Fruit fly (Drosophila melanogaster) whole organism, embryonic: Measurements from ENCODE around the gene Bx42.
A peak's percentile ranks its signal among the peaks of the same experiment; 100 is the strongest.

Experiments
- Ada2b ChIP-seq: fragments of 200-800 bp; sonication (Bioruptor generic); IDR thresholded peaks from 2 replicates; pipeline ENCODE4 v1.3.6; 2022; ENCODE audit warnings: missing biosample characterization, missing genetic modification characterization
- B-H1 ChIP-seq: fragments of 200-800 bp; sonication (Bioruptor generic); IDR thresholded peaks from 3 replicates; pipeline ENCODE4 v1.3.6; 2022; ENCODE audit warnings: missing biosample characterization, missing genetic modification characterization
- Bdp1 ChIP-seq: fragments of 200-800 bp; sonication (Bioruptor generic); optimal IDR thresholded peaks from 3 replicates; lab custom pipeline; 2016; ENCODE audit warnings: missing biosample characterization, missing genetic modification characterization
- CG10431 ChIP-seq: fragments of 200-800 bp; sonication (Bioruptor generic); optimal IDR thresholded peaks from 3 replicates; lab custom pipeline; 2018; ENCODE audit warnings: missing biosample characterization, mild to moderate bottlenecking, missing genetic modification characterization
- CG11696 ChIP-seq: fragments of 200-800 bp; sonication (Bioruptor generic); IDR thresholded peaks from 2 replicates; pipeline ENCODE4 v1.3.6; 2022; ENCODE audit warnings: missing biosample characterization, missing genetic modification characterization
- CG12219 ChIP-seq: fragments of 200-800 bp; sonication (Bioruptor generic); optimal IDR thresholded peaks from 3 replicates; lab custom pipeline; 2018; ENCODE audit warnings: missing biosample characterization, mild to moderate bottlenecking, missing genetic modification characterization
- CG1233 ChIP-seq: fragments of 200-800 bp; sonication (Bioruptor generic); optimal IDR thresholded peaks from 4 replicates; lab custom pipeline; 2018; ENCODE audit warnings: missing biosample characterization, mild to moderate bottlenecking, missing genetic modification characterization
- CG14667 ChIP-seq: fragments of 200-800 bp; sonication (Bioruptor generic); IDR thresholded peaks from 2 replicates; pipeline ENCODE4 v1.3.6; 2022; ENCODE audit warnings: missing biosample characterization, missing genetic modification characterization
- CG1603 ChIP-seq: fragments of 200-800 bp; sonication (Bioruptor generic); optimal IDR thresholded peaks from 2 replicates; lab custom pipeline; 2019; ENCODE audit warnings: missing biosample characterization, mild to moderate bottlenecking, missing genetic modification characterization, moderate library complexity
- CG17385 ChIP-seq: fragments of 200-800 bp; sonication (Bioruptor generic); optimal IDR thresholded peaks from 3 replicates; lab custom pipeline; 2018; ENCODE audit warnings: missing biosample characterization, mild to moderate bottlenecking, missing genetic modification characterization
- CG17612 ChIP-seq: fragments of 200-800 bp; sonication (Bioruptor generic); IDR thresholded peaks from 2 replicates; pipeline ENCODE4 v1.3.6; 2022; ENCODE audit warnings: missing biosample characterization, missing genetic modification characterization
- CG31224 ChIP-seq: fragments of 200-800 bp; sonication (Bioruptor generic); IDR thresholded peaks from 2 replicates; pipeline ENCODE4 v1.3.6; 2022; ENCODE audit warnings: missing biosample characterization, missing genetic modification characterization
- CG32532 ChIP-seq: fragments of 200-800 bp; sonication (Bioruptor generic); IDR thresholded peaks from 2 replicates; pipeline ENCODE4 v1.3.6; 2022; ENCODE audit warnings: missing biosample characterization, missing genetic modification characterization
- CG3407 ChIP-seq: fragments of 200-800 bp; sonication (Bioruptor generic); optimal IDR thresholded peaks from 2 replicates; lab custom pipeline; 2018; ENCODE audit warnings: missing biosample characterization, mild to moderate bottlenecking, missing genetic modification characterization
- CG42726 ChIP-seq: fragments of 200-800 bp; sonication (Bioruptor generic); IDR thresholded peaks from 2 replicates; pipeline ENCODE4 v1.3.6; 2022; ENCODE audit warnings: missing biosample characterization, missing genetic modification characterization; ENCODE audit not compliant: partially characterized antibody
- CG4820 ChIP-seq: fragments of 200-800 bp; sonication (Bioruptor generic); optimal IDR thresholded peaks from 3 replicates; lab custom pipeline; 2016; ENCODE audit warnings: missing biosample characterization, missing genetic modification characterization
- CG6683 ChIP-seq: fragments of 200-800 bp; sonication (Bioruptor generic); optimal IDR thresholded peaks from 2 replicates; lab custom pipeline; 2017; ENCODE audit warnings: missing biosample characterization, mild to moderate bottlenecking, missing genetic modification characterization, missing genetic modification reagents
- CG7271 ChIP-seq: fragments of 200-800 bp; sonication (Bioruptor generic); optimal IDR thresholded peaks from 2 replicates; lab custom pipeline; 2018; ENCODE audit warnings: missing biosample characterization, mild to moderate bottlenecking, missing genetic modification characterization, moderate library complexity
- CG7556 ChIP-seq: fragments of 200-800 bp; sonication (Bioruptor generic); optimal IDR thresholded peaks from 2 replicates; lab custom pipeline; 2017; ENCODE audit warnings: missing biosample characterization, mild to moderate bottlenecking, missing genetic modification characterization
- CG7786 ChIP-seq: fragments of 200-800 bp; sonication (Bioruptor generic); optimal IDR thresholded peaks from 2 replicates; lab custom pipeline; 2016; ENCODE audit warnings: missing biosample characterization, missing genetic modification characterization
- CG8281 ChIP-seq: fragments of 200-800 bp; sonication (Bioruptor generic); optimal IDR thresholded peaks from 2 replicates; lab custom pipeline; 2018; ENCODE audit warnings: missing biosample characterization, mild to moderate bottlenecking, missing genetic modification characterization, moderate library complexity
- CoRest ChIP-seq: fragments of 200-800 bp; sonication (Bioruptor generic); optimal IDR thresholded peaks from 3 replicates; lab custom pipeline; 2018; ENCODE audit warnings: missing biosample characterization, mild to moderate bottlenecking, missing genetic modification characterization, moderate library complexity
- CrebB ChIP-seq: fragments of 200-800 bp; sonication (Bioruptor generic); optimal IDR thresholded peaks from 3 replicates; lab custom pipeline; 2018; ENCODE audit warnings: missing biosample characterization, mild to moderate bottlenecking, missing genetic modification characterization
- Dad ChIP-seq: fragments of 200-800 bp; sonication (Bioruptor generic); optimal IDR thresholded peaks from 3 replicates; lab custom pipeline; 2016; ENCODE audit warnings: missing biosample characterization, missing genetic modification characterization
- Dll ChIP-seq: fragments of 200-800 bp; sonication (Bioruptor generic); IDR thresholded peaks from 4 replicates; pipeline ENCODE4 v1.3.6; 2022; ENCODE audit warnings: missing biosample characterization, missing genetic modification characterization; ENCODE audit not compliant: partially characterized antibody
- Fer2 ChIP-seq: fragments of 200-800 bp; sonication (Bioruptor generic); optimal IDR thresholded peaks from 2 replicates; lab custom pipeline; 2018; ENCODE audit warnings: missing biosample characterization, mild to moderate bottlenecking, missing genetic modification characterization, moderate library complexity
- H15 ChIP-seq: fragments of 200-800 bp; sonication (Bioruptor generic); IDR thresholded peaks from 3 replicates; pipeline ENCODE4 v1.3.6; 2022; ENCODE audit warnings: missing biosample characterization, missing genetic modification characterization
- Hand ChIP-seq: fragments of 200-800 bp; sonication (Bioruptor generic); optimal IDR thresholded peaks from 2 replicates; lab custom pipeline; 2017; ENCODE audit warnings: mild to moderate bottlenecking, missing biosample characterization, missing genetic modification reagents, missing genetic modification characterization
- Hr3 ChIP-seq: fragments of 200-800 bp; sonication (Bioruptor generic); optimal IDR thresholded peaks from 3 replicates; lab custom pipeline; 2016; ENCODE audit warnings: missing biosample characterization, missing genetic modification characterization
- Hr51 ChIP-seq, 2 experiments: fragments of 200-800 bp; sonication (Bioruptor generic); optimal IDR thresholded peaks; 2 replicates in 1 of 2; 3 replicates in 1 of 2; lab custom pipeline; 2016 to 2018; ENCODE audit warnings: missing biosample characterization in 2 of 2, missing genetic modification characterization in 2 of 2, mild to moderate bottlenecking in 1 of 2, moderate library complexity in 1 of 2
- MBD-R2 ChIP-seq: fragments of 200-800 bp; sonication (Bioruptor generic); IDR thresholded peaks from 2 replicates; pipeline ENCODE4 v1.3.6; 2022; ENCODE audit warnings: missing biosample characterization, missing genetic modification characterization
- Meics ChIP-seq: fragments of 200-800 bp; sonication (Bioruptor generic); optimal IDR thresholded peaks from 2 replicates; lab custom pipeline; 2017; ENCODE audit warnings: missing biosample characterization, mild to moderate bottlenecking, missing genetic modification characterization
- Mes4 ChIP-seq: fragments of 200-800 bp; sonication (Bioruptor generic); optimal IDR thresholded peaks from 2 replicates; lab custom pipeline; 2016; ENCODE audit warnings: missing biosample characterization, missing genetic modification characterization
- Nf-YA ChIP-seq: fragments of 200-800 bp; sonication (Bioruptor generic); IDR thresholded peaks from 2 replicates; pipeline ENCODE4 v1.3.6; 2022; ENCODE audit warnings: missing biosample characterization, missing genetic modification characterization
- Sin3A ChIP-seq: fragments of >200 bp; optimal IDR thresholded peaks from 2 replicates; lab custom pipeline; 2018
- Trl ChIP-seq, 3 experiments: fragments of >200 bp in 2 of 3; fragments of 200-800 bp in 1 of 3; sonication (Bioruptor generic) in 1 of 3; optimal IDR thresholded peaks; 2 replicates in 1 of 3; 3 replicates in 2 of 3; lab custom pipeline; 2016 to 2017; ENCODE audit warnings: missing biosample characterization in 1 of 3, missing genetic modification characterization in 1 of 3
- ara ChIP-seq: fragments of 200-800 bp; sonication (Bioruptor generic); IDR thresholded peaks from 2 replicates; pipeline ENCODE4 v1.3.6; 2022; ENCODE audit warnings: missing biosample characterization, missing genetic modification characterization
- btn ChIP-seq: fragments of 200-800 bp; sonication (Bioruptor generic); optimal IDR thresholded peaks from 2 replicates; lab custom pipeline; 2016; ENCODE audit warnings: missing biosample characterization, missing genetic modification characterization
- chn ChIP-seq: fragments of 200-800 bp; sonication (Bioruptor generic); optimal IDR thresholded peaks from 2 replicates; lab custom pipeline; 2016; ENCODE audit warnings: missing biosample characterization, missing genetic modification characterization
- eve ChIP-seq, 2 experiments: fragments of >200 bp; optimal IDR thresholded peaks; 2 replicates each; lab custom pipeline; 2017; ENCODE audit warnings: missing biosample characterization in 2 of 2, missing genetic modification characterization in 2 of 2
- eyg ChIP-seq: fragments of 200-800 bp; sonication (Bioruptor generic); optimal IDR thresholded peaks from 3 replicates; lab custom pipeline; 2016; ENCODE audit warnings: missing biosample characterization, missing genetic modification characterization
- fd96Cb ChIP-seq: fragments of 200-800 bp; sonication (Bioruptor generic); optimal IDR thresholded peaks from 2 replicates; lab custom pipeline; 2018; ENCODE audit warnings: missing biosample characterization, mild to moderate bottlenecking, missing genetic modification characterization, moderate library complexity
- fu2 ChIP-seq: fragments of 200-800 bp; sonication (Bioruptor generic); optimal IDR thresholded peaks from 2 replicates; lab custom pipeline; 2016; ENCODE audit warnings: missing biosample characterization, missing genetic modification characterization
- h ChIP-seq: fragments of >200 bp; optimal IDR thresholded peaks from 2 replicates; lab custom pipeline; 2017
- jumu ChIP-seq: fragments of 200-800 bp; sonication (Bioruptor generic); optimal IDR thresholded peaks from 3 replicates; lab custom pipeline; 2016; ENCODE audit warnings: missing biosample characterization, missing genetic modification characterization
- ken ChIP-seq: fragments of 200-800 bp; sonication (Bioruptor generic); IDR thresholded peaks from 3 replicates; pipeline ENCODE4 v1.3.6; 2022; ENCODE audit warnings: missing biosample characterization, missing genetic modification characterization
- org-1 ChIP-seq: fragments of 200-800 bp; sonication (Bioruptor generic); optimal IDR thresholded peaks from 2 replicates; lab custom pipeline; 2017; ENCODE audit warnings: missing biosample characterization, missing genetic modification characterization
- ranshi ChIP-seq: fragments of 200-800 bp; sonication (Bioruptor generic); IDR thresholded peaks from 2 replicates; pipeline ENCODE4 v1.3.6; 2022; ENCODE audit warnings: missing biosample characterization, missing genetic modification characterization
- tap ChIP-seq: fragments of 200-800 bp; optimal IDR thresholded peaks from 3 replicates; lab custom pipeline; 2019; ENCODE audit warnings: missing biosample characterization, mild to moderate bottlenecking, missing genetic modification characterization, moderate library complexity
- tgo ChIP-seq: fragments of 200-800 bp; sonication (Bioruptor generic); IDR thresholded peaks from 3 replicates; pipeline ENCODE4 v1.3.6; 2022; ENCODE audit warnings: missing biosample characterization, missing genetic modification characterization
- trh ChIP-seq: fragments of 200-800 bp; sonication (Bioruptor generic); optimal IDR thresholded peaks from 2 replicates; lab custom pipeline; 2016; ENCODE audit warnings: missing biosample characterization, missing genetic modification characterization
- zfh1 ChIP-seq: fragments of 200-800 bp; sonication (Bioruptor generic); IDR thresholded peaks from 3 replicates; pipeline ENCODE4 v1.3.6; 2022; ENCODE audit warnings: missing biosample characterization, missing genetic modification characterization

Gene Bx42

DNA sequence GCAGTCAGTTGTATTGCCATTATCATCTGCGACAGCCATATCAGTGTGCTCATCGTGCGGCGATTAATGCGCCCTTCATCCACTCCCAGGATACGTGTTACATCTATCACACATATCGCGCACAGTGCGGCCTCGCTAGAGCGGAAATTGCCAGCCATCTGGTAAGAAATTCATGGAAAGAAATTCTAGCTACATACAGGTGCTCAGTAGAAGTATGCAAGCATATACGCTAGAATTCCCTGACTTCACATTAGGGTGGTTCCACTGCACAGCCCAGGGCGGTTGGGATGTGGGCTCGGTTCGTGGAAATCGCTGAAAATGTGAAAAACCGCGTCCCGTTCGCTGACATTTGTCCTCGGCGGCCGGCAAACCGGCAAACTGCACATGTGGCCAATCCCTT is 34.8 kb upstream of the Bx42 start (continued):
- TF ChIP-seq Dad (GFP tag; lab: Kevin White, UChicago) (peak; percentile 25), Hand (GFP tag; lab: Kevin White, UChicago) (peak; percentile 55), Bdp1 (GFP tag; lab: Kevin White, UChicago) (peak; percentile 22), Sin3A (lab: Kevin White, UChicago) (no peak), Dll (GFP tag; lab: Robert Waterston, UW) (no peak), tap (tag; lab: Kevin White, UChicago) (peak; percentile 75), trh (GFP tag; lab: Kevin White, UChicago) (no peak), MBD-R2 (peak; percentile 62), chn (GFP tag; lab: Kevin White, UChicago) (peak; percentile 78), CG42726 (no peak), btn (GFP tag; lab: Kevin White, UChicago) (peak; percentile 45), fu2 (GFP tag; lab: Kevin White, UChicago) (no peak), ken (peak; percentile 84), h (lab: Kevin White, UChicago) (no peak), Mes4 (GFP tag; lab: Kevin White, UChicago) (peak; percentile 25), CG7271 (no peak), Meics (GFP tag; lab: Kevin White, UChicago) (peak; percentile 69), eve (GFP tag; optimal IDR thresholded peaks at IDR 0.05; lab: Kevin White, UChicago) (no peak), CG10431 (no peak), CG8281 (tag; lab: Kevin White, UChicago) (peak; percentile 26), Hr3 (GFP tag; lab: Kevin White, UChicago) (peak; percentile 65), CG6683 (GFP tag; lab: Kevin White, UChicago) (peak; percentile 20), eyg (GFP tag; lab: Kevin White, UChicago) (no peak), Ada2b (GFP tag; lab: Robert Waterston, UW) (peak; percentile 86), fd96Cb (peak; percentile 76), CG7556 (GFP tag; lab: Kevin White, UChicago) (peak; percentile 61), org-1 (GFP tag; lab: Kevin White, UChicago) (no peak), CG1603 (tag; lab: Kevin White, UChicago) (peak; percentile 86), H15 (peak; percentile 85), ranshi (GFP tag; lab: Robert Waterston, UW) (peak; percentile 85), CG17612 (GFP tag; lab: Robert Waterston, UW) (peak; percentile 57; the same call in 1 of the 2 replicates), B-H1 (GFP tag; lab: Robert Waterston, UW) (peak; percentile 71), CoRest (tag; lab: Kevin White, UChicago) (peak; percentile 72), Trl (optimal IDR thresholded peaks at IDR 0.05; lab: Kevin White, UChicago) (no peak), Trl (GFP tag; optimal IDR thresholded peaks at IDR 0.05; lab: Kevin White, UChicago) (peak; percentile 74), zfh1 (GFP tag; lab: Robert Waterston, UW) (peak; percentile 92), tgo (GFP tag; lab: Robert Waterston, UW) (peak; percentile 80), CG3407 (peak; percentile 63), Hr51 (GFP tag; optimal IDR thresholded peaks at IDR 0.05; lab: Kevin White, UChicago) (peak; percentile 23 to 60), CG11696 (GFP tag; lab: Robert Waterston, UW) (peak; percentile 38; the same call in 1 of the 2 replicates), CG32532 (GFP tag; lab: Robert Waterston, UW) (peak; percentile 84), CG12219 (GFP tag; lab: Kevin White, UChicago) (peak; percentile 78), CG14667 (peak; percentile 88), CG4820 (GFP tag; lab: Kevin White, UChicago) (peak; percentile 70), CG31224 (GFP tag; lab: Robert Waterston, UW) (peak; percentile 62; the same call in 1 of the 2 replicates), CrebB (tag; lab: Kevin White, UChicago) (peak; percentile 13), Fer2 (tag; lab: Kevin White, UChicago) (peak; percentile 34), jumu (GFP tag; lab: Kevin White, UChicago) (peak; percentile 65), ara (GFP tag; lab: Robert Waterston, UW) (peak; percentile 90), CG17385 (GFP tag; lab: Kevin White, UChicago) (no peak), CG1233 (GFP tag; lab: Kevin White, UChicago) (peak; percentile 66), Nf-YA (GFP tag; lab: Robert Waterston, UW) (peak; percentile 49), CG7786 (GFP tag; lab: Kevin White, UChicago) (peak; percentile 76)
